Worm (Caenorhabditis elegans): ENCODE results near the gene R05D8.9.

R05D8.9 gene

ce11 chrV:2777395-2777794 is 10.0 kb upstream of the R05D8.9 start:
- TF ChIP-seq egrh-3 (GFP tag; IDR thresholded peaks at IDR 0.05) = peak; percentile 91

- TF ChIP-seq lir-1 (GFP tag; conservative IDR thresholded peaks at IDR 0.05) (no peak), K11D2.4 (GFP tag; IDR thresholded peaks at IDR 0.05) (no peak), lag-1 (GFP tag; IDR thresholded peaks at IDR 0.05) (no peak), nfya-1 (tag; optimal IDR thresholded peaks at IDR 0.05; ENCODE audit: borderline replicate concordance, insufficient read depth) (no peak), F23B12.7 (tag; optimal IDR thresholded peaks at IDR 0.05; ENCODE audit: insufficient read depth) (no peak), madf-6 (GFP tag; IDR thresholded peaks at IDR 0.05) (no peak), lin-40 (tag; optimal IDR thresholded peaks at IDR 0.05) (no peak), Y95B8A.8 (GFP tag; IDR thresholded peaks at IDR 0.05) (no peak)
Measured at ce11 chrV:2774042-2774441, 6.7 kb upstream of the R05D8.9 start, which contains the start of gene srj-18. srj-18 (plus strand) TSS chrV:2774342.

- TF ChIP-seq F57A8.1 (GFP tag; optimal IDR thresholded peaks at IDR 0.05) (no peak), dpl-1 (GFP tag; optimal IDR thresholded peaks at IDR 0.05) (no peak), sptf-2 (GFP tag; optimal IDR thresholded peaks at IDR 0.05) (no peak), fkh-3 (tag; optimal IDR thresholded peaks at IDR 0.05) (no peak), F23B12.7 (tag; optimal IDR thresholded peaks at IDR 0.05; ENCODE audit: insufficient read depth) (no peak), hlh-12 (tag; optimal IDR thresholded peaks at IDR 0.05) (no peak), ztf-28 (GFP tag; IDR thresholded peaks at IDR 0.05) (no peak), bed-1 (GFP tag; IDR thresholded peaks at IDR 0.05) (no peak), nhr-80 (tag; optimal IDR thresholded peaks at IDR 0.05) (no peak), B0035.1 (tag; optimal IDR thresholded peaks at IDR 0.05) (no peak), tlf-1 (GFP tag; optimal IDR thresholded peaks at IDR 0.05) (no peak), K11D2.4 (GFP tag; IDR thresholded peaks at IDR 0.05) (no peak), him-1 (tag; optimal IDR thresholded peaks at IDR 0.05) (no peak), unc-62 (GFP tag; optimal IDR thresholded peaks at IDR 0.05) (no peak)
Measured at ce11 chrV:2771560-2771959, 4.2 kb upstream of the R05D8.9 start, which contains the start of gene srh-56. srh-56 (plus strand) TSS chrV:2771860.

ce11 chrV:2769754-2770153 is 2.4 kb upstream of the R05D8.9 start, which contains the start of gene dhs-15:
dhs-15 (minus strand) TSS chrV:2769854.
- TF ChIP-seq F57A8.1 (GFP tag; optimal IDR thresholded peaks at IDR 0.05) = no peak
- TF ChIP-seq bed-1 (GFP tag; IDR thresholded peaks at IDR 0.05) = no peak
- no peak for TF ChIP-seq snpc-1.3 (tag; optimal IDR thresholded peaks at IDR 0.05; ENCODE audit: insufficient read depth)
- TF ChIP-seq hmg-20 (GFP tag; IDR thresholded peaks at IDR 0.05) = no peak

- TF ChIP-seq F55B11.4 (tag; optimal IDR thresholded peaks at IDR 0.05; ENCODE audit: borderline replicate concordance, insufficient read depth) (no peak), T07F8.4 (tag; optimal IDR thresholded peaks at IDR 0.05) (no peak), ztf-28 (GFP tag; IDR thresholded peaks at IDR 0.05) (no peak), lin-54 (GFP tag; optimal IDR thresholded peaks at IDR 0.05) (no peak), let-607 (tag; optimal IDR thresholded peaks at IDR 0.05) (no peak), hlh-26 (GFP tag; conservative IDR thresholded peaks at IDR 0.05) (no peak), xnd-1 (tag; optimal IDR thresholded peaks at IDR 0.05) (no peak), dpff-1 (tag; optimal IDR thresholded peaks at IDR 0.05) (no peak), unc-130 (GFP tag; optimal IDR thresholded peaks at IDR 0.05) (no peak), dox-1 (GFP tag; IDR thresholded peaks at IDR 0.05) (0 out of 2 replicates have a peak, but pooled peaks have one; percentile 23), B0035.1 (tag; optimal IDR thresholded peaks at IDR 0.05) (no peak), F37B4.10 (GFP tag; IDR thresholded peaks at IDR 0.05) (no peak), nhr-80 (tag; optimal IDR thresholded peaks at IDR 0.05) (peak; percentile 83)
Measured at ce11 chrV:2765052-2765451, 2.3 kb downstream of the R05D8.9 start, which contains the start of gene dhs-14. dhs-14 (minus strand) TSS chrV:2765200.

All from whole organism, young adult.